Fruit fly (Drosophila melanogaster): Measurements from ENCODE around the gene RFeSP.

RFeSP gene

dm6 chr2L:1574009-1574408 lies 40.0 kb downstream of the RFeSP start (continued):
- TF ChIP-seq Sox102F (GFP tag; optimal IDR thresholded peaks at IDR 0.05) = peak; percentile 47
- TF ChIP-seq CG8319 (GFP tag; optimal IDR thresholded peaks at IDR 0.05) = peak; percentile 45
- TF ChIP-seq CG10669 (GFP tag; optimal IDR thresholded peaks at IDR 0.05) = peak; percentile 54
- TF ChIP-seq Blimp-1 (GFP tag; optimal IDR thresholded peaks at IDR 0.05) = no peak
- no peak for TF ChIP-seq Hr38 (GFP tag; optimal IDR thresholded peaks at IDR 0.05)
- peak; percentile 57 for TF ChIP-seq esn (GFP tag; optimal IDR thresholded peaks at IDR 0.05)
- peak; percentile 66 for TF ChIP-seq Eip78C (GFP tag)
- peak; percentile 31 for TF ChIP-seq CG10631 (GFP tag; optimal IDR thresholded peaks at IDR 0.05)
- peak; percentile 42 for TF ChIP-seq CG6808 (GFP tag; optimal IDR thresholded peaks at IDR 0.05)
- TF ChIP-seq dsx (GFP tag; optimal IDR thresholded peaks at IDR 0.05; ENCODE audit: poor library complexity, severe bottlenecking) = no peak
- TF ChIP-seq CG3919 (GFP tag; optimal IDR thresholded peaks at IDR 0.05) = peak; percentile 28
- peak; percentile 50 for TF ChIP-seq CG32006 (GFP tag; optimal IDR thresholded peaks at IDR 0.05)
- TF ChIP-seq svp (GFP tag) = peak; percentile 69

dm6 chr2L:1570483-1570882 lies 43.5 kb downstream of the RFeSP start:
- TF ChIP-seq Met (GFP tag; optimal IDR thresholded peaks at IDR 0.05) (peak; percentile 55), Smox (GFP tag; optimal IDR thresholded peaks at IDR 0.05) (peak; percentile 9), Hr39 (GFP tag; optimal IDR thresholded peaks at IDR 0.05) (peak; percentile 43), svp (GFP tag) (peak; percentile 74), CG7368 (GFP tag; optimal IDR thresholded peaks at IDR 0.05) (peak; percentile 34), topi (GFP tag; optimal IDR thresholded peaks at IDR 0.05) (peak; percentile 10), achi (GFP tag; optimal IDR thresholded peaks at IDR 0.05) (peak; percentile 1), CG11762 (GFP tag; optimal IDR thresholded peaks at IDR 0.05; ENCODE audit: insufficient read depth) (peak; percentile 3), CG3919 (GFP tag; optimal IDR thresholded peaks at IDR 0.05) (peak; percentile 27), CG11902 (GFP tag; optimal IDR thresholded peaks at IDR 0.05) (peak; percentile 20), CG34406 (GFP tag; optimal IDR thresholded peaks at IDR 0.05) (peak; percentile 6), cyc (GFP tag; optimal IDR thresholded peaks at IDR 0.05) (peak; percentile 37)

- TF ChIP-seq dac (GFP tag; optimal IDR thresholded peaks at IDR 0.05) (no peak), CG6792 (GFP tag; optimal IDR thresholded peaks at IDR 0.05) (peak; percentile 54), Lpt (GFP tag; optimal IDR thresholded peaks at IDR 0.05) (no peak), CG11294 (GFP tag; IDR thresholded peaks at IDR 0.05) (0 out of 2 replicates have a peak, but pooled peaks have one; percentile 18), CG6808 (GFP tag; optimal IDR thresholded peaks at IDR 0.05) (no peak), Met (GFP tag; optimal IDR thresholded peaks at IDR 0.05) (peak; percentile 64), CG34406 (GFP tag; optimal IDR thresholded peaks at IDR 0.05) (peak; percentile 58), CG11762 (GFP tag; optimal IDR thresholded peaks at IDR 0.05; ENCODE audit: insufficient read depth) (no peak), CG10669 (GFP tag; optimal IDR thresholded peaks at IDR 0.05) (no peak), Hr4 (GFP tag; optimal IDR thresholded peaks at IDR 0.05) (peak; percentile 14), Ets21C (GFP tag; optimal IDR thresholded peaks at IDR 0.05) (peak; percentile 24), CG11902 (GFP tag; optimal IDR thresholded peaks at IDR 0.05) (peak; percentile 18), eg (GFP tag; IDR thresholded peaks at IDR 0.05) (peak; percentile 55; the same call in 1 of the 3 replicates), Eip78C (GFP tag) (peak; percentile 82), CG1621 (tag; optimal IDR thresholded peaks at IDR 0.05) (no peak), esn (GFP tag; optimal IDR thresholded peaks at IDR 0.05) (peak; percentile 51), CG16779 (tag; optimal IDR thresholded peaks at IDR 0.05) (no peak), Ets96B (tag; optimal IDR thresholded peaks at IDR 0.05) (no peak), CG6163 (GFP tag; IDR thresholded peaks at IDR 0.05) (peak; percentile 49; the same call in 1 of the 3 replicates), CG7368 (GFP tag; optimal IDR thresholded peaks at IDR 0.05) (peak; percentile 27), Sox15 (GFP tag; optimal IDR thresholded peaks at IDR 0.05) (peak; percentile 22), CG8632 (GFP tag; optimal IDR thresholded peaks at IDR 0.05) (peak; percentile 18), CG8119 (GFP tag; IDR thresholded peaks at IDR 0.05) (no peak), CG9139 (GFP tag; optimal IDR thresholded peaks at IDR 0.05) (no peak), Sox14 (GFP tag; optimal IDR thresholded peaks at IDR 0.05) (peak; percentile 31), Sox102F (GFP tag; optimal IDR thresholded peaks at IDR 0.05) (peak; percentile 54), fkh (GFP tag; optimal IDR thresholded peaks at IDR 0.05) (no peak), Smox (GFP tag; optimal IDR thresholded peaks at IDR 0.05) (peak; percentile 49), spab (GFP tag; optimal IDR thresholded peaks at IDR 0.05) (no peak), CG8319 (GFP tag; optimal IDR thresholded peaks at IDR 0.05) (peak; percentile 20), dsx (GFP tag; optimal IDR thresholded peaks at IDR 0.05; ENCODE audit: poor library complexity, severe bottlenecking) (no peak), lz (GFP tag; optimal IDR thresholded peaks at IDR 0.05) (peak; percentile 44), ss (GFP tag; optimal IDR thresholded peaks at IDR 0.05) (no peak), cyc (GFP tag; optimal IDR thresholded peaks at IDR 0.05) (peak; percentile 44), net (GFP tag; optimal IDR thresholded peaks at IDR 0.05) (no peak), acj6 (GFP tag; optimal IDR thresholded peaks at IDR 0.05) (peak; percentile 46), Eip75B (GFP tag; optimal IDR thresholded peaks at IDR 0.05) (peak; percentile 49), Hr39 (GFP tag; optimal IDR thresholded peaks at IDR 0.05) (peak; percentile 54)
These were observed 45.3 kb downstream of the RFeSP start for dm6 chr2L:1568631-1569030.

All from whole organism, prepupa.